Fruit fly (Drosophila melanogaster) whole organism, prepupa: Measurements from ENCODE around the gene BckdhA.

ENCODE experiments used
- Hr39 ChIP-seq: fragments of 200-800 bp; sonication (Bioruptor generic); optimal IDR thresholded peaks from 2 replicates; lab custom pipeline; 2016; ENCODE audit warnings: missing biosample characterization, missing genetic modification characterization
- eg ChIP-seq: fragments of 200-800 bp; sonication (Bioruptor generic); IDR thresholded peaks from 3 replicates; pipeline ENCODE4 v1.3.6; 2022; ENCODE audit warnings: missing biosample characterization, missing genetic modification characterization
- spab ChIP-seq: fragments of 200-800 bp; sonication (Bioruptor generic); optimal IDR thresholded peaks from 2 replicates; lab custom pipeline; 2017; ENCODE audit warnings: missing biosample characterization, mild to moderate bottlenecking, missing genetic modification characterization, missing genetic modification reagents

- TF ChIP-seq spab (GFP tag; lab: Kevin White, UChicago): no peak
- TF ChIP-seq Hr39 (GFP tag; lab: Kevin White, UChicago): no peak
- 0 out of 3 replicates have a peak, but pooled peaks have one; percentile 23 for TF ChIP-seq eg (GFP tag; lab: Robert Waterston, UW)
These were observed 17.6 kb downstream of the BckdhA start for dm6 chr3R:9572929-9573811.
